Worm (Caenorhabditis elegans) whole organism, young adult: Measurements from ENCODE around the gene T27A1.3.

ENCODE experiments used
- F37B4.10 ChIP-seq: fragments of 200-800 bp; sonication (Bioruptor generic); IDR thresholded peaks from 2 replicates; pipeline ENCODE4 v1.3.6; 2022; ENCODE audit warnings: missing genetic modification characterization, missing compliant biosample characterization
- F49E8.2 ChIP-seq: sonication (generic microtip); optimal IDR thresholded peaks from 3 replicates; lab custom pipeline; 2017; ENCODE audit warnings: missing genetic modification characterization, mild to moderate bottlenecking, missing compliant biosample characterization, antibody characterized with exemption, moderate library complexity; ENCODE audit not compliant: insufficient read depth
- ama-1 ChIP-seq, 3 experiments: fragments of 150-350 bp in 1 of 3; sonication (generic microtip) in 2 of 3; optimal IDR thresholded peaks; 2 replicates each; lab custom pipeline; 2014 to 2018; ENCODE audit warnings: missing biosample characterization in 2 of 3, missing genetic modification characterization in 2 of 3, missing genetic modification reagents in 2 of 3
- let-526 ChIP-seq: fragments of 200-800 bp; sonication (Bioruptor generic); IDR thresholded peaks from 2 replicates; pipeline ENCODE4 v1.3.6; 2022; ENCODE audit warnings: missing genetic modification reagents, missing genetic modification characterization, missing compliant biosample characterization
- lir-1 ChIP-seq: fragments of 200-800 bp; sonication (Bioruptor generic); conservative IDR thresholded peaks from 2 replicates; pipeline ENCODE4 v1.3.6; 2022; ENCODE audit warnings: missing genetic modification reagents, missing genetic modification characterization, missing compliant biosample characterization
- nfya-1 ChIP-seq: sonication (generic microtip); optimal IDR thresholded peaks from 2 replicates; lab custom pipeline; 2017; ENCODE audit warnings: antibody characterized with exemption, missing compliant biosample characterization, missing genetic modification characterization, borderline replicate concordance; ENCODE audit not compliant: insufficient read depth
- sea-2 ChIP-seq: fragments of 200-800 bp; sonication (Bioruptor generic); IDR thresholded peaks from 2 replicates; pipeline ENCODE4 v1.3.6; 2022; ENCODE audit warnings: missing genetic modification characterization, missing compliant biosample characterization
- ztf-3 ChIP-seq: fragments of 200-800 bp; sonication (Bioruptor generic); optimal IDR thresholded peaks from 2 replicates; lab custom pipeline; 2018; ENCODE audit warnings: mild to moderate bottlenecking, missing genetic modification characterization, missing compliant biosample characterization

DNA sequence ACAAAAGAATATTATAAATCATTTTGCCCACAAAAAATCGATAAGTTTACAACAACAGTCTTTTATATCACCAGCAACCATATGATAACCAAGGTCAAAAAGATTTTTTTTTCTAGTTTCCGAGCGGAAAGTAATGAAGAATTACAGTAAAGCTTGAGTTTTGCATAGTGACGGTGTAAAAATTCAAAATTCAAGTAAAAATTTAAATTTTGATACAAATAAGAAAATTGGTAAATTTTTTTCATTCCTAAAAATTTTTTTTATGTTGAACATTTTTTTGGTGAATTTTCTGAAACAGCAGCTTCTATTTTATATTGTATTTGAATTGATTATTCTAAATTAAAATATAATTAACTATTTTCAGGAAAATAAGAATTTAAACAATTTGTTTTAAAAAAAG lies 33.5 kb downstream of the T27A1.3 start, which contains the start of gene W08F4.5:
- TF ChIP-seq ama-1 (optimal IDR thresholded peaks at IDR 0.05; lab: Kevin White, UChicago) = no peak
- no peak for TF ChIP-seq ama-1 (GFP tag; optimal IDR thresholded peaks at IDR 0.05; lab: Kevin White, UChicago)
- TF ChIP-seq F49E8.2 (tag; lab: Kevin White, UChicago) = no peak
- TF ChIP-seq sea-2 = no peak
- TF ChIP-seq let-526 (GFP tag; lab: Robert Waterston, UW) = no peak
- no peak for TF ChIP-seq ztf-3 (GFP tag; lab: Kevin White, UChicago)
- no peak for TF ChIP-seq nfya-1
- TF ChIP-seq lir-1 (GFP tag; lab: Robert Waterston, UW) = no peak
- no peak for TF ChIP-seq F37B4.10 (GFP tag; lab: Robert Waterston, UW)
